Fruit fly (Drosophila melanogaster): ENCODE results near the gene CG43739.

Gene CG43739

dm6 chr2L:20858371-20859340 lies 60.1 kb downstream of the CG43739 start, which contains the start of gene bero (continued):
- TF ChIP-seq chinmo (GFP tag; IDR thresholded peaks at IDR 0.05; ENCODE audit: partially characterized antibody) (peak; percentile 76; the same call in 2 of the 4 replicates), kni (GFP tag; optimal IDR thresholded peaks at IDR 0.05) (peak; percentile 49), tna (GFP tag; IDR thresholded peaks at IDR 0.05; ENCODE audit: partially characterized antibody) (peak; percentile 41; the same call in 1 of the 2 replicates), stwl (tag; optimal IDR thresholded peaks at IDR 0.05) (peak; percentile 19), Jarid2 (GFP tag; optimal IDR thresholded peaks at IDR 0.05) (peak; percentile 69), H2.0 (GFP tag; IDR thresholded peaks at IDR 0.05) (0 out of 2 replicates have a peak, but pooled peaks have one; percentile 7), sob (GFP tag; IDR thresholded peaks at IDR 0.05) (peak; percentile 17; the same call in 1 of the 2 replicates), D19A (tag; optimal IDR thresholded peaks at IDR 0.05) (peak; percentile 19), kay (GFP tag; optimal IDR thresholded peaks at IDR 0.05) (peak; percentile 12), her (GFP tag; optimal IDR thresholded peaks at IDR 0.05) (peak; percentile 14), zen (tag; optimal IDR thresholded peaks at IDR 0.05) (peak; percentile 44), CG34376 (GFP tag; optimal IDR thresholded peaks at IDR 0.05) (peak; percentile 21), sqz (GFP tag; optimal IDR thresholded peaks at IDR 0.05) (peak; percentile 73), gem (tag; optimal IDR thresholded peaks at IDR 0.05) (peak; percentile 3), sens (GFP tag) (peak; percentile 84), rib (GFP tag; IDR thresholded peaks at IDR 0.05) (peak; percentile 58; the same call in 1 of the 2 replicates), CG11093 (GFP tag; IDR thresholded peaks at IDR 0.05) (no peak), Eip74EF (GFP tag; optimal IDR thresholded peaks at IDR 0.05) (peak in 1 of 2 experiments; percentile 31), amos (GFP tag; IDR thresholded peaks at IDR 0.05; ENCODE audit: partially characterized antibody) (peak; percentile 41; the same call in 1 of the 2 replicates), Stat92E (GFP tag; optimal IDR thresholded peaks at IDR 0.05) (peak in 1 of 3 experiments; percentile 20), CG8290 (GFP tag; optimal IDR thresholded peaks at IDR 0.05) (no peak), CG8290 (tag; optimal IDR thresholded peaks at IDR 0.05) (peak in 1 of 2 experiments; percentile 63), Dbx (GFP tag; IDR thresholded peaks at IDR 0.05) (no peak), pan (optimal IDR thresholded peaks at IDR 0.05) (no peak), pan (GFP tag; optimal IDR thresholded peaks at IDR 0.05 in 1 of 2, IDR thresholded peaks at IDR 0.05 in 1 of 2) (peak in 1 of 2 experiments; percentile 19), vvl (GFP tag; IDR thresholded peaks at IDR 0.05) (peak; percentile 58; the same call in 1 of the 2 replicates)

- TF ChIP-seq CG9609 (GFP tag; optimal IDR thresholded peaks at IDR 0.05) (no peak), prd (optimal IDR thresholded peaks at IDR 0.05) (no peak), prd (GFP tag; IDR thresholded peaks at IDR 0.05) (no peak), Xbp1 (GFP tag; optimal IDR thresholded peaks at IDR 0.05) (no peak), CG11695 (GFP tag; IDR thresholded peaks at IDR 0.05) (no peak), CG4282 (GFP tag; optimal IDR thresholded peaks at IDR 0.05) (no peak), Myb (GFP tag; optimal IDR thresholded peaks at IDR 0.05) (no peak), Hr51 (GFP tag; optimal IDR thresholded peaks at IDR 0.05) (no peak), CG9797 (GFP tag; optimal IDR thresholded peaks at IDR 0.05) (no peak), CG10979 (tag; optimal IDR thresholded peaks at IDR 0.05) (no peak), HLH4C (GFP tag; IDR thresholded peaks at IDR 0.05; ENCODE audit: partially characterized antibody) (no peak), cg (GFP tag; optimal IDR thresholded peaks at IDR 0.05) (no peak), fru (optimal IDR thresholded peaks at IDR 0.05) (no peak), CG32767 (GFP tag; IDR thresholded peaks at IDR 0.05) (no peak), slou (GFP tag; optimal IDR thresholded peaks at IDR 0.05) (no peak), CG31224 (GFP tag; IDR thresholded peaks at IDR 0.05) (no peak)
These were observed 60.9 kb downstream of the CG43739 start, which contains the start of gene CG14400 for dm6 chr2L:20857791-20858190. Gene CG14400 (minus strand): TSS chr2L:20857891.
